Worm (Caenorhabditis elegans) whole organism, early embryonic: ENCODE data around the gene rps-11.

ENCODE experiments used
- F13C5.2 ChIP-seq: sonication (generic microtip); optimal IDR thresholded peaks from 2 replicates; lab custom pipeline; 2017; ENCODE audit warnings: mild to moderate bottlenecking, missing genetic modification characterization, inconsistent platforms, missing compliant biosample characterization
- flt-1 ChIP-seq: fragments of 200-800 bp; sonication (Bioruptor generic); IDR thresholded peaks from 2 replicates; pipeline ENCODE4 v1.3.6; 2022; ENCODE audit warnings: missing genetic modification characterization, missing compliant biosample characterization
- tbx-37 ChIP-seq: fragments of 200-800 bp; sonication (Bioruptor generic); conservative IDR thresholded peaks from 2 replicates; pipeline ENCODE4 v1.3.6; 2022; ENCODE audit warnings: missing genetic modification reagents, missing genetic modification characterization, missing compliant biosample characterization

DNA sequence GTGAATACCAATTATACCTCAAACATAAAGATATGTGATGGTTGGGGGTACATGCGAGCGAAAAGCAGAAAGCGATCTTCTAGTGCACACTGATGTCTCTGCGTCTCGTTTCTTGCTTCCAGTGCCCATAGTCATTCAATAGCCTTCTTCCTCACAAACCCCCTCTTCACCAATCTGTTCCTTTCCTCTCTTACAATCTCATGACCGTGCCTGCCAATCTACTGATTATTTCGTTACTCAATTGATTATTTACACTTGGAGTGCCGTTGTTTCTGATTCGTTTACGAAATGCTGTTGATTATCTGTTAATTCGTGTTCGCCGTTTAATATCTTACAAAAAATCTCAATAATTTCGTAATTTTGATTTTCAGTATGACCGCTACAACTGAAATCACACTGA is 17.6 kb upstream of the rps-11 start:
- no peak for TF ChIP-seq flt-1
- TF ChIP-seq F13C5.2 (tag; lab: Kevin White, UChicago): no peak
- TF ChIP-seq tbx-37: no peak
